Fruit fly (Drosophila melanogaster): ENCODE data around the gene Nepl21.

dm6 chr3R:28850662-28851257 lies 32.7 kb upstream of the Nepl21 start:
- TF ChIP-seq pan (optimal IDR thresholded peaks at IDR 0.05) (no peak), CG8478 (optimal IDR thresholded peaks at IDR 0.05) (no peak), usp (GFP tag; optimal IDR thresholded peaks at IDR 0.05) (no peak), psq (optimal IDR thresholded peaks at IDR 0.05) (no peak), Dll (optimal IDR thresholded peaks at IDR 0.05) (no peak)
